Fruit fly (Drosophila melanogaster) whole organism, embryonic: ENCODE measurements around the gene CG9691.

Experiments
- CG11247 ChIP-seq: fragments of 200-800 bp; sonication (Bioruptor generic); IDR thresholded peaks from 2 replicates; pipeline ENCODE4 v1.3.6; 2022; ENCODE audit warnings: missing biosample characterization, missing genetic modification characterization
- CG11504 ChIP-seq: fragments of 200-800 bp; sonication (Bioruptor generic); optimal IDR thresholded peaks from 3 replicates; lab custom pipeline; 2019; ENCODE audit warnings: missing biosample characterization, mild to moderate bottlenecking, missing genetic modification characterization, moderate library complexity
- CG13424 ChIP-seq: fragments of 200-800 bp; sonication (Bioruptor generic); optimal IDR thresholded peaks from 2 replicates; lab custom pipeline; 2019; ENCODE audit warnings: missing biosample characterization, mild to moderate bottlenecking, missing genetic modification characterization, moderate library complexity
- CG1529 ChIP-seq: fragments of 200-800 bp; sonication (Bioruptor generic); optimal IDR thresholded peaks from 3 replicates; lab custom pipeline; 2018; ENCODE audit warnings: missing biosample characterization, missing genetic modification characterization
- CG15514 ChIP-seq: fragments of 200-800 bp; sonication (Bioruptor generic); optimal IDR thresholded peaks from 3 replicates; lab custom pipeline; 2017; ENCODE audit warnings: missing biosample characterization, missing genetic modification characterization, mild to moderate bottlenecking, moderate library complexity, missing genetic modification reagents
- CG1603 ChIP-seq: fragments of 200-800 bp; sonication (Bioruptor generic); optimal IDR thresholded peaks from 2 replicates; lab custom pipeline; 2019; ENCODE audit warnings: missing biosample characterization, mild to moderate bottlenecking, missing genetic modification characterization, moderate library complexity
- CG2199 ChIP-seq: fragments of 200-800 bp; sonication (Bioruptor generic); IDR thresholded peaks from 3 replicates; pipeline ENCODE4 v1.3.6; 2022; ENCODE audit warnings: missing biosample characterization, missing genetic modification characterization
- CG2875 ChIP-seq: fragments of 200-800 bp; sonication (Bioruptor generic); optimal IDR thresholded peaks from 2 replicates; lab custom pipeline; 2017; ENCODE audit warnings: missing biosample characterization, mild to moderate bottlenecking, missing genetic modification characterization, missing genetic modification reagents
- CG32532 ChIP-seq: fragments of 200-800 bp; sonication (Bioruptor generic); IDR thresholded peaks from 2 replicates; pipeline ENCODE4 v1.3.6; 2022; ENCODE audit warnings: missing biosample characterization, missing genetic modification characterization
- CG32767 ChIP-seq: fragments of 200-800 bp; sonication (Bioruptor generic); IDR thresholded peaks from 2 replicates; pipeline ENCODE4 v1.3.6; 2022; ENCODE audit warnings: missing biosample characterization, missing genetic modification characterization
- CG32772 ChIP-seq: fragments of 200-800 bp; sonication (Bioruptor generic); IDR thresholded peaks from 2 replicates; pipeline ENCODE4 v1.3.6; 2022; ENCODE audit warnings: missing biosample characterization, missing genetic modification characterization
- CG34422 ChIP-seq: fragments of 200-800 bp; sonication (Bioruptor generic); IDR thresholded peaks from 3 replicates; pipeline ENCODE4 v1.3.6; 2022; ENCODE audit warnings: missing biosample characterization, missing genetic modification characterization
- CG3726 ChIP-seq: fragments of 200-800 bp; sonication (Bioruptor generic); IDR thresholded peaks from 3 replicates; pipeline ENCODE4, ENCODE4 v1.3.6; 2022; ENCODE audit warnings: missing biosample characterization, missing genetic modification characterization
- CG4404 ChIP-seq: fragments of 200-800 bp; sonication (Bioruptor generic); IDR thresholded peaks from 2 replicates; pipeline ENCODE4 v1.3.6; 2022; ENCODE audit warnings: missing biosample characterization, missing genetic modification characterization
- CG4707 ChIP-seq: fragments of 200-800 bp; sonication (Bioruptor generic); optimal IDR thresholded peaks from 2 replicates; lab custom pipeline; 2018; ENCODE audit warnings: missing biosample characterization, mild to moderate bottlenecking, missing genetic modification characterization, moderate library complexity
- CG5180 ChIP-seq: fragments of 200-800 bp; sonication (Bioruptor generic); optimal IDR thresholded peaks from 3 replicates; lab custom pipeline; 2017; ENCODE audit warnings: missing biosample characterization, missing genetic modification characterization, mild to moderate bottlenecking, moderate library complexity, missing genetic modification reagents
- CG7556 ChIP-seq: fragments of 200-800 bp; sonication (Bioruptor generic); optimal IDR thresholded peaks from 2 replicates; lab custom pipeline; 2017; ENCODE audit warnings: missing biosample characterization, mild to moderate bottlenecking, missing genetic modification characterization
- CG7786 ChIP-seq: fragments of 200-800 bp; sonication (Bioruptor generic); optimal IDR thresholded peaks from 2 replicates; lab custom pipeline; 2016; ENCODE audit warnings: missing biosample characterization, missing genetic modification characterization
- CG7839 ChIP-seq: fragments of 200-800 bp; sonication (Bioruptor generic); optimal IDR thresholded peaks from 3 replicates; lab custom pipeline; 2018; ENCODE audit warnings: missing biosample characterization, mild to moderate bottlenecking, missing genetic modification characterization, moderate library complexity
- CG8281 ChIP-seq: fragments of 200-800 bp; sonication (Bioruptor generic); optimal IDR thresholded peaks from 2 replicates; lab custom pipeline; 2018; ENCODE audit warnings: missing biosample characterization, mild to moderate bottlenecking, missing genetic modification characterization, moderate library complexity
- CG8388 ChIP-seq: fragments of 200-800 bp; sonication (Bioruptor generic); optimal IDR thresholded peaks from 2 replicates; lab custom pipeline; 2019; ENCODE audit warnings: missing biosample characterization, mild to moderate bottlenecking, missing genetic modification characterization, moderate library complexity
- CG8765 ChIP-seq: fragments of 200-800 bp; sonication (Bioruptor generic); IDR thresholded peaks from 2 replicates; pipeline ENCODE4 v1.3.6; 2022; ENCODE audit warnings: missing biosample characterization, missing genetic modification characterization
- CG9797 ChIP-seq: fragments of 200-800 bp; sonication (Bioruptor generic); optimal IDR thresholded peaks from 3 replicates; lab custom pipeline; 2018; ENCODE audit warnings: missing biosample characterization, mild to moderate bottlenecking, missing genetic modification characterization
- CTCF ChIP-seq: fragments of 200-800 bp; sonication (Bioruptor generic); optimal IDR thresholded peaks from 2 replicates; lab custom pipeline; 2017; ENCODE audit warnings: missing biosample characterization, mild to moderate bottlenecking, missing genetic modification characterization, moderate library complexity
- CoRest ChIP-seq: fragments of 200-800 bp; sonication (Bioruptor generic); optimal IDR thresholded peaks from 3 replicates; lab custom pipeline; 2018; ENCODE audit warnings: missing biosample characterization, mild to moderate bottlenecking, missing genetic modification characterization, moderate library complexity
- Dad ChIP-seq: fragments of 200-800 bp; sonication (Bioruptor generic); optimal IDR thresholded peaks from 3 replicates; lab custom pipeline; 2016; ENCODE audit warnings: missing biosample characterization, missing genetic modification characterization
- Dfd ChIP-seq, 2 experiments: fragments of >200 bp; optimal IDR thresholded peaks; 2 replicates each; lab custom pipeline; 2017; ENCODE audit warnings: missing biosample characterization in 2 of 2, missing genetic modification characterization in 2 of 2
- Doc3 ChIP-seq: fragments of 200-800 bp; sonication (Bioruptor generic); IDR thresholded peaks from 3 replicates; pipeline ENCODE4 v1.3.6; 2022; ENCODE audit warnings: missing biosample characterization, missing genetic modification characterization; ENCODE audit not compliant: partially characterized antibody
- Drgx ChIP-seq: fragments of 200-800 bp; sonication (Bioruptor generic); IDR thresholded peaks from 2 replicates; pipeline ENCODE4 v1.3.6; 2022; ENCODE audit warnings: missing biosample characterization, missing genetic modification characterization
- ERR ChIP-seq: fragments of 200-800 bp; sonication (Bioruptor generic); optimal IDR thresholded peaks from 2 replicates; lab custom pipeline; 2016; ENCODE audit warnings: missing biosample characterization, missing genetic modification characterization
- Hsf ChIP-seq: fragments of 200-800 bp; sonication (Bioruptor generic); optimal IDR thresholded peaks from 3 replicates; lab custom pipeline; 2016; ENCODE audit warnings: missing biosample characterization, missing genetic modification characterization
- Lhr ChIP-seq: fragments of 200-800 bp; sonication (Bioruptor generic); optimal IDR thresholded peaks from 3 replicates; lab custom pipeline; 2017; ENCODE audit warnings: mild to moderate bottlenecking, missing biosample characterization, missing genetic modification reagents, missing genetic modification characterization
- NK7.1 ChIP-seq: fragments of 200-800 bp; sonication (Bioruptor generic); optimal IDR thresholded peaks from 3 replicates; lab custom pipeline; 2016; ENCODE audit warnings: missing biosample characterization, missing genetic modification characterization
- Ravus ChIP-seq: fragments of 200-800 bp; sonication (Bioruptor generic); IDR thresholded peaks from 2 replicates; pipeline ENCODE4 v1.3.6; 2022; ENCODE audit warnings: missing biosample characterization, missing genetic modification characterization
- Rx ChIP-seq: fragments of 200-800 bp; sonication (Bioruptor generic); IDR thresholded peaks from 2 replicates; pipeline ENCODE4 v1.3.6; 2022; ENCODE audit warnings: missing biosample characterization, missing genetic modification characterization
- Sin3A ChIP-seq: fragments of >200 bp; optimal IDR thresholded peaks from 2 replicates; lab custom pipeline; 2018
- Xrp1 ChIP-seq: fragments of 200-800 bp; sonication (Bioruptor generic); IDR thresholded peaks from 2 replicates; pipeline ENCODE4 v1.3.6; 2022; ENCODE audit warnings: missing biosample characterization, missing genetic modification characterization
- ac ChIP-seq: fragments of 200-800 bp; sonication (Bioruptor generic); optimal IDR thresholded peaks from 3 replicates; lab custom pipeline; 2017; ENCODE audit warnings: missing biosample characterization, mild to moderate bottlenecking, missing genetic modification characterization
- al ChIP-seq: fragments of 200-800 bp; sonication (Bioruptor generic); IDR thresholded peaks from 2 replicates; pipeline ENCODE4 v1.3.6; 2022; ENCODE audit warnings: missing biosample characterization, missing genetic modification characterization
- chif ChIP-seq, 2 experiments: fragments of 200-800 bp; sonication (Bioruptor generic); optimal IDR thresholded peaks; 3 replicates each; lab custom pipeline; 2016; ENCODE audit warnings: missing biosample characterization in 2 of 2, missing genetic modification characterization in 2 of 2
- dm ChIP-seq: fragments of 200-800 bp; sonication (Bioruptor generic); optimal IDR thresholded peaks from 3 replicates; lab custom pipeline; 2016; ENCODE audit warnings: missing biosample characterization, missing genetic modification characterization
- dmrt11E ChIP-seq: fragments of 200-800 bp; sonication (Bioruptor generic); optimal IDR thresholded peaks from 3 replicates; lab custom pipeline; 2018; ENCODE audit warnings: missing biosample characterization, mild to moderate bottlenecking, missing genetic modification characterization, moderate library complexity
- fd64A ChIP-seq: fragments of 200-800 bp; sonication (Bioruptor generic); optimal IDR thresholded peaks from 3 replicates; lab custom pipeline; 2018; ENCODE audit warnings: missing biosample characterization, mild to moderate bottlenecking, missing genetic modification characterization
- ftz-f1 ChIP-seq: fragments of 200-800 bp; sonication (Bioruptor generic); optimal IDR thresholded peaks from 2 replicates; lab custom pipeline; 2016; ENCODE audit warnings: missing biosample characterization, missing genetic modification characterization
- gsb ChIP-seq: fragments of 200-800 bp; sonication (Bioruptor generic); IDR thresholded peaks from 2 replicates; pipeline ENCODE4 v1.3.6; 2022; ENCODE audit warnings: missing biosample characterization, missing genetic modification characterization
- hth ChIP-seq: fragments of >200 bp; optimal IDR thresholded peaks from 2 replicates; lab custom pipeline; 2017; ENCODE audit warnings: inconsistent platforms
- insv ChIP-seq, 2 experiments: fragments of 200-800 bp; sonication (Bioruptor generic); optimal IDR thresholded peaks; 3 replicates each; lab custom pipeline; 2016 to 2018; ENCODE audit warnings: missing biosample characterization in 2 of 2, missing genetic modification characterization in 2 of 2
- jumu ChIP-seq: fragments of 200-800 bp; sonication (Bioruptor generic); optimal IDR thresholded peaks from 3 replicates; lab custom pipeline; 2016; ENCODE audit warnings: missing biosample characterization, missing genetic modification characterization
- lmd ChIP-seq: fragments of 200-800 bp; sonication (Bioruptor generic); IDR thresholded peaks from 2 replicates; pipeline ENCODE4 v1.3.6; 2022; ENCODE audit warnings: missing biosample characterization, missing genetic modification characterization
- luna ChIP-seq: fragments of 200-800 bp; sonication (Bioruptor generic); optimal IDR thresholded peaks from 2 replicates; lab custom pipeline; 2016; ENCODE audit warnings: missing biosample characterization, missing genetic modification characterization
- nerfin-2 ChIP-seq: fragments of 200-800 bp; sonication (Bioruptor generic); IDR thresholded peaks from 2 replicates; pipeline ENCODE4 v1.3.6; 2022; ENCODE audit warnings: missing biosample characterization, missing genetic modification characterization; ENCODE audit not compliant: partially characterized antibody
- schlank ChIP-seq: fragments of 200-800 bp; sonication (Bioruptor generic); optimal IDR thresholded peaks from 2 replicates; lab custom pipeline; 2018; ENCODE audit warnings: missing biosample characterization, mild to moderate bottlenecking, missing genetic modification characterization
- sug ChIP-seq: fragments of 200-800 bp; optimal IDR thresholded peaks from 2 replicates; lab custom pipeline; 2019; ENCODE audit warnings: missing biosample characterization, mild to moderate bottlenecking, missing genetic modification characterization, moderate library complexity

CG9691 gene

DNA sequence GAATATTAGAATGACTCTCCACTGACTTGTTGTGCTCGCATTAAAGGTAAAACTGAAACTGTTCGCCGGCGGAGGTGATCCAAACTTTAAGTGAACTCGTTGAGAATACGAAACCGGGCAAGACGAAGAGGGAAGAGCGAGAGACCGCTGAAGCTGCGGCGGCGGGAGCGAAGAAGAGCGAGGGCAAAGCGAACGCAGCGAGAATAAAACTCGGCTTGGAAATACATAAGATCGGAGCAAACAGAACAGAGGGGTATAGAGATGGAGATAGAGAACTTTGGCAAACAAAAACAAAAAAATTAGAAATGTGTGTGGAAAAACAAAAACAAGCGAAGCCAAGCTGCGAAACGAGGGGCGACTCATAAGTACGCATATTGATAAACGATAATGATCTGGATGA, 46.6 kb downstream of the CG9691 start, which contains the start of gene Idgf4:
TSS of gene Idgf4 (minus strand) at position 67 of the 400 bp plus-strand sequence.
- no peak for TF ChIP-seq CG7786
- TF ChIP-seq chif (GFP tag; optimal IDR thresholded peaks at IDR 0.05; lab: Kevin White, UChicago): peak in 1 of 2 experiments; percentile 4
- no peak for TF ChIP-seq Xrp1
- TF ChIP-seq hth (lab: Kevin White, UChicago): no peak
- TF ChIP-seq luna (GFP tag; lab: Kevin White, UChicago): no peak
- TF ChIP-seq Drgx (GFP tag; lab: Robert Waterston, UW): peak; percentile 41; the same call in 1 of the 2 replicates
- no peak for TF ChIP-seq schlank (tag; lab: Kevin White, UChicago)
- no peak for TF ChIP-seq CG2199 (GFP tag; lab: Robert Waterston, UW)
- no peak for TF ChIP-seq CG7556 (GFP tag; lab: Kevin White, UChicago)
- no peak for TF ChIP-seq CoRest (tag; lab: Kevin White, UChicago)
- no peak for TF ChIP-seq Rx
- no peak for TF ChIP-seq dm (GFP tag; lab: Kevin White, UChicago)
- no peak for TF ChIP-seq ERR (GFP tag; lab: Kevin White, UChicago)
- peak; percentile 11 for TF ChIP-seq dmrt11E (tag; lab: Kevin White, UChicago)
- peak; percentile 16; the same call in 1 of the 3 replicates for TF ChIP-seq CG34422
- TF ChIP-seq CG3726: no peak
- no peak for TF ChIP-seq CG32772 (GFP tag; lab: Robert Waterston, UW)
- TF ChIP-seq Hsf (GFP tag; lab: Kevin White, UChicago): peak; percentile 12
- TF ChIP-seq CG1603 (tag; lab: Kevin White, UChicago): no peak
- no peak for TF ChIP-seq ftz-f1 (GFP tag; lab: Kevin White, UChicago)
- peak; percentile 2 for TF ChIP-seq CG11504
- no peak for TF ChIP-seq CG4404 (GFP tag; lab: Robert Waterston, UW)
- no peak for TF ChIP-seq CG32767 (GFP tag; lab: Robert Waterston, UW)
- no peak for TF ChIP-seq Lhr (GFP tag; lab: Kevin White, UChicago)
- no peak for TF ChIP-seq CG4707 (GFP tag; lab: Kevin White, UChicago)
- TF ChIP-seq insv (GFP tag; optimal IDR thresholded peaks at IDR 0.05; lab: Kevin White, UChicago): no peak
- no peak for TF ChIP-seq CG1529 (GFP tag; lab: Kevin White, UChicago)
- no peak for TF ChIP-seq lmd
- TF ChIP-seq al (GFP tag; lab: Robert Waterston, UW): no peak
- no peak for TF ChIP-seq CG8281
- TF ChIP-seq Sin3A (lab: Kevin White, UChicago): no peak
- TF ChIP-seq CG32532: no peak
- no peak for TF ChIP-seq CG13424 (tag; lab: Kevin White, UChicago)
- no peak for TF ChIP-seq Doc3 (GFP tag; lab: Robert Waterston, UW)
- no peak for TF ChIP-seq fd64A (GFP tag; lab: Kevin White, UChicago)
- no peak for TF ChIP-seq CG8765 (GFP tag; lab: Robert Waterston, UW)
- no peak for TF ChIP-seq ac (GFP tag; lab: Kevin White, UChicago)
- peak; percentile 51 for TF ChIP-seq sug
- peak; percentile 18 for TF ChIP-seq CG2875 (GFP tag; lab: Kevin White, UChicago)
- TF ChIP-seq jumu: no peak
- no peak for TF ChIP-seq CG9797 (GFP tag; lab: Kevin White, UChicago)
- TF ChIP-seq CTCF (GFP tag; lab: Kevin White, UChicago): no peak
- no peak for TF ChIP-seq gsb
- TF ChIP-seq CG8388 (GFP tag; lab: Kevin White, UChicago): no peak
- no peak for TF ChIP-seq NK7.1 (GFP tag; lab: Kevin White, UChicago)
- no peak for TF ChIP-seq CG5180
- no peak for TF ChIP-seq nerfin-2 (GFP tag; lab: Robert Waterston, UW)
- peak; percentile 9 for TF ChIP-seq CG15514 (GFP tag; lab: Kevin White, UChicago)
- TF ChIP-seq Dfd (GFP tag; optimal IDR thresholded peaks at IDR 0.05; lab: Kevin White, UChicago): no peak
- TF ChIP-seq CG11247 (GFP tag; lab: Robert Waterston, UW): no peak
- TF ChIP-seq CG7839 (tag; lab: Kevin White, UChicago): no peak
- no peak for TF ChIP-seq Ravus (GFP tag; lab: Robert Waterston, UW)
- no peak for TF ChIP-seq Dad (GFP tag; lab: Kevin White, UChicago)
